Worm (Caenorhabditis elegans) whole organism, L4/young adult: ENCODE results near the gene R102.10.
"Not testable (repeated sequence)": the region's sequence is repeated elsewhere in the genome, so short reads cannot be mapped to it uniquely, and the experiment has no call there.

Experiments
- W03F9.2 ChIP-seq: fragments of 150-350 bp; optimal IDR thresholded peaks from 2 replicates; lab custom pipeline; 2014; ENCODE audit warnings: missing biosample characterization, missing genetic modification characterization
- dao-5 ChIP-seq: sonication (generic microtip); optimal IDR thresholded peaks from 2 replicates; lab custom pipeline; 2016; ENCODE audit warnings: missing genotype, missing genetic modification characterization, moderate library complexity, missing compliant biosample characterization
- him-1 ChIP-seq: sonication (generic microtip); optimal IDR thresholded peaks from 2 replicates; lab custom pipeline; 2016; ENCODE audit warnings: missing genotype, missing genetic modification reagents, missing genetic modification characterization, missing compliant biosample characterization

The R102.10 gene

DNA sequence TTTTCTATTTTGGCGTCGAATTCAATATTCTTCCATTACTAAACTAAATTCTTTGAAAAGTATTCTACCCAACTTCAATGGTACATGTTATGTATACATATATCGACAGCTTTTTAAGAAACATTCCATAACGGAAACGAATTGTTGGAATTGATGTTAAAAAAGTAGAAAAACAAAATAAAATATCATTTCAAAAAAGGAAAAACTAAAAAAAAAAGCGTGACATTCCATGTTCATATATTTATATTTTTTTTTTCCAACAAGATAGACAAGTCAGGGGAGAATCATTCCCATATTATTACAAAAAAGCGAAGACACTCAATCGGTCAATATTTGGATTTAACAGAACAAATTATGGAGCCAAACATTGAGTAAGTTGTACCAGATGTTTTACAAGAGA is at the start of gene R102.10:
TSS of gene R102.10 (plus strand) at position 301 of the 400 bp plus-strand sequence.
- no peak for TF ChIP-seq W03F9.2 (tag; lab: Kevin White, UChicago)
- TF ChIP-seq him-1 (tag; lab: Kevin White, UChicago): no peak
- TF ChIP-seq dao-5 (tag; lab: Kevin White, UChicago): no peak

- TF ChIP-seq him-1 (tag; lab: Kevin White, UChicago) (no peak), dao-5 (tag; lab: Kevin White, UChicago) (no peak), W03F9.2 (tag; lab: Kevin White, UChicago) (no peak)
Measured at ce11 chrIV:10656770-10657323, 48.4 kb upstream of the R102.10 start, which contains the start of gene K08C7.1. Gene K08C7.1 (plus strand): TSS chrIV:10656812.

DNA sequence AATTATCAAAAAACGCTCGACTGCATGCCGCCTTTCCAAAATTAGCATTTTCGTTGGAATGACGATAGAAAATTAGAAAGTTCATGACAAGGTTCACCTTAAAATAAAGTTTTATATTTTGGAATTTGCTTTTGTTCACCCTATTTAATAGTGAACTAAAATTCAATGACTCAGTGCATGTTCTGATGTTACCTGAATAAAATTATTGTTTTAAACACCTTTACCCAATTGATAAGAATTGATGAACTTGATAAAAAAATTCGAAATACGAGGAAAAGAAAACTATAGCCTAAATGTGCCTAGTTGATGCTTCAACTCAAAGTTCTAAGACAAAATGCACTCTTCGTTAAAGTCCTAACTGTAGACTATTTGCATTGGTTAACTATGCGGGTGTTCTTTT is 44.2 kb upstream of the R102.10 start:
- TF ChIP-seq him-1 (tag; lab: Kevin White, UChicago): no peak
- no peak for TF ChIP-seq W03F9.2 (tag; lab: Kevin White, UChicago)
- TF ChIP-seq dao-5 (tag; lab: Kevin White, UChicago): no peak

ce11 chrIV:10661760-10662159 is 43.5 kb upstream of the R102.10 start, which contains the start of gene fmo-1:
Gene fmo-1 (plus strand): TSS chrIV:10661857.
- TF ChIP-seq him-1 (tag; lab: Kevin White, UChicago): no peak
- TF ChIP-seq dao-5 (tag; lab: Kevin White, UChicago): no peak
- TF ChIP-seq W03F9.2 (tag; lab: Kevin White, UChicago): no peak

ce11 chrIV:10664134-10664533 is 41.1 kb upstream of the R102.10 start, which contains the start of gene K08C7.7:
Gene K08C7.7 (plus strand): TSS chrIV:10664434.
- TF ChIP-seq dao-5 (tag; lab: Kevin White, UChicago) (no peak), him-1 (tag; lab: Kevin White, UChicago) (no peak), W03F9.2 (tag; lab: Kevin White, UChicago) (no peak)

ce11 chrIV:10666523-10666922 is 38.8 kb upstream of the R102.10 start, which contains the start of gene epi-1:
Gene epi-1 (plus strand): TSS chrIV:10666823.
- TF ChIP-seq W03F9.2 (tag; lab: Kevin White, UChicago) (no peak), him-1 (tag; lab: Kevin White, UChicago) (no peak), dao-5 (tag; lab: Kevin White, UChicago) (no peak)

DNA sequence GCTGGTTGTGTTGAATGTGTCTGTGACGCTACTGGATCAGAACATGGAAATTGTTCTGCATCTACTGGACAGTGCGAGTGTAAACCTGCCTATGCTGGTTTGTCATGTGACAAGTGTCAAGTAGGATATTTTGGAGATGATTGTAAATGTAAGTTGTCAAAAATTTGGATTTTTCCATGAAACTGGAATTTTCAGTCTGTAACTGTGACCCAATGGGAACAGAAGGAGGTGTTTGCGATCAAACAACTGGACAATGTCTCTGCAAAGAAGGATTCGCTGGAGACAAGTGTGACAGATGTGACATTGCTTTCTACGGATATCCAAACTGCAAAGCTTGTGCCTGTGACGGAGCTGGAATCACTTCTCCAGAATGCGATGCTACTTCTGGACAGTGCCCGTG is 36.7 kb upstream of the R102.10 start:
- no peak for TF ChIP-seq him-1 (tag; lab: Kevin White, UChicago)
- no peak for TF ChIP-seq dao-5 (tag; lab: Kevin White, UChicago)
- no peak for TF ChIP-seq W03F9.2 (tag; lab: Kevin White, UChicago)

- TF ChIP-seq him-1 (tag; lab: Kevin White, UChicago): no peak
- no peak for TF ChIP-seq dao-5 (tag; lab: Kevin White, UChicago)
Measured at ce11 chrIV:10680379-10680778, 24.9 kb upstream of the R102.10 start, which contains the start of gene K08C7.4. Gene K08C7.4 (minus strand): TSS chrIV:10680479.

ce11 chrIV:10682155-10682749 is 23.0 kb upstream of the R102.10 start, which contains the start of gene fmo-2:
Gene fmo-2 (plus strand): TSS chrIV:10682524.
- TF ChIP-seq him-1 (tag; lab: Kevin White, UChicago): no peak
- TF ChIP-seq dao-5 (tag; lab: Kevin White, UChicago): no peak
- no peak for TF ChIP-seq W03F9.2 (tag; lab: Kevin White, UChicago)

DNA sequence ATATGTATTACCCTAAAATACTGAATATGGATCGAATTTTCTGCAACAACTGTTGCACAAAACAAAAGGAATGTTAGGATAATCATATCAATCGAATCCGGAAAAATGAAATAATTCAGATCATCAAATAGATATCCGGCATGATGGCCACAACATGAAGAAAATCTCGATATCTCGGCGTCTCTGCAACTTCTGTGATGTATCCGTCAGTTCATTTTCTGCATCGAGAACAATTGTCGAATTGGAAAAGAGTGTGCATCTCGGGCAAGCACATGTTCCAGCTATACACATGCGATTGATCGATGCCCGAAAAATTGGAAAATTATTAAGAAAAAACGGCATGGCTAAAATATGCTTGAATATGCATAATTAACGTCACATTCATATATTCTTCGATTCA is 19.5 kb upstream of the R102.10 start, which contains the start of the genes K08C7.6 and R102.1:
TSS of gene K08C7.6 (minus strand) at position 101 of the 400 bp plus-strand sequence.
TSS of gene R102.1 (plus strand) at position 291 of the 400 bp plus-strand sequence.
- TF ChIP-seq dao-5 (tag; lab: Kevin White, UChicago): no peak
- TF ChIP-seq him-1 (tag; lab: Kevin White, UChicago): no peak
- TF ChIP-seq W03F9.2 (tag; lab: Kevin White, UChicago): no peak

DNA sequence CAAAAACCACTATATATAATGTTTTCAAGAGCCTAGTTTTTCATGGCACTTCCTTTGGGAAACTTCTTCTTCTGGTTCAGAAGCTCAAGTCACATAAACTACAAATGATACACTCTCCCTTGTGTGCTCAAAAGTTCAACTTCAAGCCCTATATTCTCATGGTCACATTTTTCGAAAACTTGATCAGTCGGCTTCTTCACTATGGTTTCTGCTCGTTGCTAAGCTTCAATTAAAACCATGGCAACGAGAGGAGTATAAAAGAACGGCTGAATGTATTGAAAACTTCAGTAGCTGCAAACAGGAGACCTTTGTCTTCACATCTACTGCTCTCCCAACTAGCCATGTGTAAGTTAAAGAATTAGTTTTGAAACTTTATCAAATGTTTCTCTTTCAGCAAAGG is 18.0 kb upstream of the R102.10 start, which contains the start of gene R102.2:
TSS of gene R102.2 (plus strand) at position 301 of the 400 bp plus-strand sequence.
- TF ChIP-seq W03F9.2, dao-5, him-1 (tag; lab: Kevin White, UChicago): not testable (repeated sequence)

DNA sequence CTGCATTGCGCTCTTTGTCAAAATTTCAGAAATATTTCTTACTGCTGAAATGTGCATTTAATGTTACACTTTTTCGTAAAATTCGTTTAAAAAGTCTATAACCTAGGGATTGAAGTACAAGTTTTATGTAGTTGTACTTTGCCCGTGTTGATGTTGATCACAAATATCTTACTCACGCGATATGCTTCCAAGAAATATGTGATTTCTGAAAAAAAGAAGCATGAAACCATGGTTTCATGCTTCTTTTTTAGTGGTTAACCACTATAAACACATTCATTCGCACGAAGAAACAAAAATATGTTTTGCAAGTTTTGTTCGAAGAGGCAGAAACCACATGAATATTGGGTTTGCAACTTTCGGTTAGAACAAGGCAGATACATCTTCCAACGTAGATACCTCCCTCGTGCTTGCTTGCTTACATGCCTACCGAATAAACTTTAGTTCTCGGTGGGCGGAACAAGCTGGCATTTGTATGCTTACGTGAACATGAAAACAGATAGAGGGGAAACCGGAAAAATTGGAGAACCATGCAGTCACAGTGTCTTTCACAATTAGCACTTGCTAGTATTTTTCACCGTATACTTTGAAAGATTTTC is 16.2 kb upstream of the R102.10 start, which contains the start of gene R102.3:
TSS of gene R102.3 (plus strand) at position 546 of the 596 bp plus-strand sequence.
- TF ChIP-seq him-1 (tag; lab: Kevin White, UChicago) (no peak), dao-5 (tag; lab: Kevin White, UChicago) (no peak), W03F9.2 (tag; lab: Kevin White, UChicago) (no peak)

DNA sequence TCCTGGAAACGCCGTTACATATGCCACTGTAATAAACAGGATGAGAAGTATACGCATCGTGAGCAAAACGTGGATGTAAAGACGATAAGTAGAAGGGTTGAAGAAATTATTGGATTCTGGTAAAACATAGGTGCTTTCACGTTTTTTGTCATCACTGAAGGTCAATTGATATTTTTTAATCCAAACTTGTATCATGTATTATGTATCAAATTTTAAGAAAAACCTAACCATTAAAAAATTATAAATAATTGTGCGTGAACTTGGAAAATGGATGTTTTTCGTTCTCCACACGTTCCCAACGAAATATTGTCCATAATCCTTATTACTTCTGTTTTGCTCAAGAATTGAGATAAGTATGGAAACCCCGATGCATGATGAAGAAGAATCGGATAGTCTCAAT is 15.1 kb upstream of the R102.10 start, which contains the start of gene R102.8:
TSS of gene R102.8 (minus strand) at position 101 of the 400 bp plus-strand sequence.
- TF ChIP-seq dao-5 (tag; lab: Kevin White, UChicago) (no peak), W03F9.2 (tag; lab: Kevin White, UChicago) (no peak), him-1 (tag; lab: Kevin White, UChicago) (no peak)
